Fruit fly (Drosophila melanogaster) whole organism: Measurements from ENCODE around the gene CG11891.

Experiments used
- CG8478 ChIP-seq: fragments of >200 bp; optimal IDR thresholded peaks from 2 replicates; lab custom pipeline; 2018; ENCODE audit warnings: inconsistent platforms
- Dll ChIP-seq: fragments of >200 bp; optimal IDR thresholded peaks from 2 replicates; lab custom pipeline; 2017
- EcR ChIP-seq, 2 experiments: fragments of >200 bp; optimal IDR thresholded peaks; 2 replicates each; lab custom pipeline; 2017; ENCODE audit warnings: missing biosample characterization in 2 of 2, missing genetic modification characterization in 2 of 2, missing genetic modification reagents in 2 of 2
- pan ChIP-seq: fragments of >200 bp; optimal IDR thresholded peaks from 2 replicates; lab custom pipeline; 2017
- psq ChIP-seq: fragments of >200 bp; optimal IDR thresholded peaks from 2 replicates; lab custom pipeline; 2017
- usp ChIP-seq: fragments of >200 bp; optimal IDR thresholded peaks from 2 replicates; lab custom pipeline; 2017; ENCODE audit warnings: missing biosample characterization, missing genetic modification characterization, mixed read lengths

CG11891 gene

DNA sequence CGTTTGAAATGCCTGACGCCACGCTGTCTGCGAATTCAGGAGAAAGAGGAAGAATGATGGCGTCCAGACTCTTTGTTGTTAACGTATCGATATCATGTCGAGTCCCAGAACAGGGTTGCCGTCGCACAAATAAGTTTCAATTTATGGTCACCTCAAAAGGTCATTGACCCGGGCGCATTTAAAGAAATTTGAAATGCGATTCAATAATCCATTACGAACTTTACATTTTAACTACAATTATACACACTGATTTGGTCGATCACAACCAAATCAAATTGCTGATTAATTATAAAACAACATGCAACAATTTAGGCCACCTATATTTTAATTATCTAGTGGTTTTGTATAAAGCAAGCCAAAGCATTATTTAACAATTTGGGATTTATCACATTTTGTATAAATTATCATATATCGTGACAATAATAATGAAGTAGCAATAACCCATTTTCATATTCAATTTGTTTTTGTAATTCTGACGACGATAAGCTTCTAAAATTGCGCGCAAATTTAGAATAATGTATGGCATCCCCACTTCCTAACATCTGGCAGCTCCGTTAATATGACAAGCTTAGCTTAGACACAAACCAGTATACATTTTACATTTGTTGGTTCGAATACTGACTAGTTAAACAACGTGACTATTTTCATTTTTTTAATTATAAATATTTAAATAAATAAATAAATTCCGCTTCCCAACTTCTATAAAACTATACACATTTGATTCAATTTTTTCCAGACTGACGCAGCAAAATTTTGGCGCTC, 24.8 kb upstream of the CG11891 start, which contains the start of gene bam:
Gene bam, minus strand, starts transcription at position 58 of the 762 bp plus-strand sequence.
- TF ChIP-seq psq (no peak), CG8478 (lab: Kevin White, UChicago) (no peak), Dll (no peak), pan (no peak), EcR (GFP tag; optimal IDR thresholded peaks at IDR 0.05; lab: Kevin White, UChicago) (no peak), usp (GFP tag; lab: Kevin White, UChicago) (no peak)

- TF ChIP-seq usp (GFP tag; lab: Kevin White, UChicago), result no peak
- TF ChIP-seq CG8478 (lab: Kevin White, UChicago), result no peak
- no peak for TF ChIP-seq Dll
- TF ChIP-seq pan, result no peak
- no peak for TF ChIP-seq EcR (GFP tag; optimal IDR thresholded peaks at IDR 0.05; lab: Kevin White, UChicago)
- TF ChIP-seq psq, result no peak
These were observed 22.6 kb upstream of the CG11891 start, which contains the start of the genes RpS27 and Nup37 for dm6 chr3R:25247379-25247869. RpS27 (minus strand) TSS chr3R:25247514. Nup37 (plus strand) TSS chr3R:25247658.

dm6 chr3R:25249145-25250141, 20.6 kb upstream of the CG11891 start, which contains the start of gene Nup358:
Nup358 (plus strand) TSS chr3R:25249348.
- no peak for TF ChIP-seq usp (GFP tag; lab: Kevin White, UChicago)
- no peak for TF ChIP-seq psq
- no peak for TF ChIP-seq pan
- no peak for TF ChIP-seq CG8478 (lab: Kevin White, UChicago)
- TF ChIP-seq EcR (GFP tag; optimal IDR thresholded peaks at IDR 0.05; lab: Kevin White, UChicago), result no peak
- TF ChIP-seq Dll, result no peak

DNA sequence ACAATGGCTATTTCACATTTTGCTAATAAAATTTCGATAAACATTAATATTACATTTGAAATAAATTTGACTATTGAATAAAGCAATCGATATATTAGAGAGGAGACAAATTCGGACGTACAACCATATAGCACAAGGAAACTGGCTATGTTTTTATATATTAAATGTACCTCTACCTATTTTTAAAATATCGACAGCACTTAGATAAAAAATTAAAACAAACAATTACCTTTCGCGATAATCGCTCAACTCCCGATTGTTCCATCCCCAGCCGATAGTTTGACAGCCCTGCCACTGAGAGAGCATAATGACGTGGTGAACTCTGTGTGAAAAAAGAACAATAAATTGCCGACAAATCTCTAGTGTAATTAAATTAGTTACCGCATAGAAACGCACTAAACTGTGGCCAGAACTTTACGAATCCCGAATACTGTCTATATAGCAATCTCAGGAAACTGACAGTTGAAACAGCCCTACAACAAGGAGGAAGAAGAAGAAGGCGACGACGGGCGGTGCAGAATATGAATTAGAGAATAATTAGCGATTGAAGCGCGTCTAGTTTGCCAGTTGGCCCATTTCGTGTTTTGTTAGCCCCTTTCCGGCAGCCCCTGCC, 11.3 kb upstream of the CG11891 start, which contains the start of gene CG11857:
Gene CG11857, plus strand, starts transcription at position 271 of the 613 bp plus-strand sequence.
- TF ChIP-seq Dll, result no peak
- no peak for TF ChIP-seq CG8478 (lab: Kevin White, UChicago)
- no peak for TF ChIP-seq psq
- no peak for TF ChIP-seq EcR (GFP tag; optimal IDR thresholded peaks at IDR 0.05; lab: Kevin White, UChicago)

DNA sequence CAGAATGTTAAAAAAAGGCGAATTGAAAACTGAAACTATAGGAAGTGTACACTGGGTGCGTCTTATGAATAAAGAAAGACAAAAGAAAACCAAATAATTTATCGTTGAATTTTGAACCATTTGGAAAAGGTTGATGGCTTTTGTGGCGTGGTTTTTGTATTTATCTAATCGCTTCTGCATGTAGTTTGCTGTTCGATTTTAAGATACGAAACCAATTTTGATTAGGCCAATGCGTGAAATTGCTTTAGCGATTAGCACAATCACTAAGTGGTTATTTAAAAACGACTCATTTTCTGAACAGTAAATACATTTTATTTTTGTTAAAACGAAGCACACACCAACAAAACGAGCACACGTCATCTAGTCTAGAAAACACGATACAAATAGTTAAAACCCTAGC, 9.3 kb upstream of the CG11891 start:
- TF ChIP-seq psq, result no peak
- TF ChIP-seq Dll, result no peak
- TF ChIP-seq CG8478 (lab: Kevin White, UChicago), result no peak
- no peak for TF ChIP-seq EcR (GFP tag; optimal IDR thresholded peaks at IDR 0.05; lab: Kevin White, UChicago)
- no peak for TF ChIP-seq pan
- TF ChIP-seq usp (GFP tag; lab: Kevin White, UChicago), result no peak

- TF ChIP-seq usp (GFP tag; lab: Kevin White, UChicago) (no peak), psq (no peak), Dll (no peak), CG8478 (lab: Kevin White, UChicago) (no peak), EcR (GFP tag; optimal IDR thresholded peaks at IDR 0.05; lab: Kevin White, UChicago) (no peak), pan (no peak)
These were observed 7.7 kb upstream of the CG11891 start, which contains the start of the genes Kdsr and CG11858 for dm6 chr3R:25262322-25262761. Kdsr (minus strand) TSS chr3R:25262498. CG11858 (plus strand) TSS chr3R:25262741.

- no peak for TF ChIP-seq pan
- TF ChIP-seq CG8478 (lab: Kevin White, UChicago), result no peak
- no peak for TF ChIP-seq usp (GFP tag; lab: Kevin White, UChicago)
- no peak for TF ChIP-seq Dll
- no peak for TF ChIP-seq psq
- no peak for TF ChIP-seq EcR (GFP tag; optimal IDR thresholded peaks at IDR 0.05; lab: Kevin White, UChicago)
These were observed 4.3 kb upstream of the CG11891 start, which contains the start of the genes GlnRS and RIOK2 for dm6 chr3R:25265589-25266201. GlnRS (minus strand) TSS chr3R:25265721. RIOK2 (plus strand) TSS chr3R:25265844.

DNA sequence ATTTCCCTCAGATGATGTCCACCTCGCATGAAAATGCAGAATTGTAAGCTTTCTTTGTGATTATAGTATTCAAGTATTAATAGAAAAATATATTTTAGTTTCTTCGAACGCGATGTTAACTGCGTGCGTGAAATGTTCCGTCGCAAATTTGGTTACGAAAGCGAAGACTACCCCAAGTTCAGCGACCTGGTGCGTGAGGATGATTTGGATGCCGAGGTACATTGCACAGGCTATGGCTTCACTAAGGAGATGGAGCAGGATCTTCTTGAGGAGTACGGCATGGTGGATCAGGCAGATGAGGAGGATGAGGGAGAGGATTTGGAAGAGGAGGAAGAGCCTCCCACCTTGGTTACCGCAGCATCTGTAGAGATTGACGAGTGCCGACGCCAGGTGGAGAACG, 3.3 kb upstream of the CG11891 start:
- TF ChIP-seq EcR (GFP tag; optimal IDR thresholded peaks at IDR 0.05; lab: Kevin White, UChicago) (no peak), usp (GFP tag; lab: Kevin White, UChicago) (no peak), psq (no peak), pan (no peak), Dll (no peak), CG8478 (lab: Kevin White, UChicago) (no peak)

- TF ChIP-seq psq (no peak), Dll (no peak), usp (GFP tag; lab: Kevin White, UChicago) (no peak), pan (no peak), EcR (GFP tag; optimal IDR thresholded peaks at IDR 0.05; lab: Kevin White, UChicago) (no peak), CG8478 (lab: Kevin White, UChicago) (no peak)
These were observed 3.5 kb downstream of the CG11891 start, which contains the start of gene CG11878 for dm6 chr3R:25273537-25273936. CG11878 (plus strand) TSS chr3R:25273837.

dm6 chr3R:25275276-25275675, 5.3 kb downstream of the CG11891 start:
- no peak for TF ChIP-seq pan
- no peak for TF ChIP-seq psq
- TF ChIP-seq Dll, result no peak
- no peak for TF ChIP-seq EcR (GFP tag; optimal IDR thresholded peaks at IDR 0.05; lab: Kevin White, UChicago)
- TF ChIP-seq usp (GFP tag; lab: Kevin White, UChicago), result no peak
- TF ChIP-seq CG8478 (lab: Kevin White, UChicago), result no peak

- TF ChIP-seq CG8478 (lab: Kevin White, UChicago) (no peak), EcR (GFP tag; optimal IDR thresholded peaks at IDR 0.05; lab: Kevin White, UChicago) (no peak), Dll (no peak), pan (no peak), usp (GFP tag; lab: Kevin White, UChicago) (no peak), psq (no peak)
These were observed 7.1 kb downstream of the CG11891 start, which contains the start of gene CG10513 for dm6 chr3R:25277112-25277511. CG10513 (minus strand) TSS chr3R:25277212.
